Fruit fly (Drosophila melanogaster) whole organism, prepupa: Measurements from ENCODE around the gene Mic26-27.

Experiments
- Blimp-1 ChIP-seq: fragments of 200-800 bp; sonication (Bioruptor generic); optimal IDR thresholded peaks from 3 replicates; lab custom pipeline; 2017; ENCODE audit warnings: missing biosample characterization, missing genetic modification characterization, mild to moderate bottlenecking, moderate library complexity, missing genetic modification reagents
- CG10631 ChIP-seq: fragments of 200-800 bp; sonication (Bioruptor generic); optimal IDR thresholded peaks from 2 replicates; lab custom pipeline; 2016; ENCODE audit warnings: missing biosample characterization, missing genetic modification characterization
- CG10669 ChIP-seq: fragments of 200-800 bp; sonication (Bioruptor generic); optimal IDR thresholded peaks from 3 replicates; lab custom pipeline; 2018; ENCODE audit warnings: missing biosample characterization, mild to moderate bottlenecking, missing genetic modification characterization, moderate library complexity
- CG15336 ChIP-seq: fragments of 200-800 bp; sonication (Bioruptor generic); IDR thresholded peaks from 2 replicates; pipeline ENCODE4 v1.3.6; 2022; ENCODE audit warnings: missing biosample characterization, missing genetic modification characterization
- CG1621 ChIP-seq: fragments of 200-800 bp; sonication (Bioruptor generic); optimal IDR thresholded peaks from 3 replicates; lab custom pipeline; 2018; ENCODE audit warnings: missing biosample characterization, mild to moderate bottlenecking, missing genetic modification characterization
- CG3032 ChIP-seq: fragments of 200-800 bp; optimal IDR thresholded peaks from 2 replicates; lab custom pipeline; 2019; ENCODE audit warnings: missing biosample characterization, mild to moderate bottlenecking, missing genetic modification characterization, moderate library complexity
- CG31627 ChIP-seq: fragments of 200-800 bp; sonication (Bioruptor generic); optimal IDR thresholded peaks from 3 replicates; lab custom pipeline; 2016; ENCODE audit warnings: missing biosample characterization, missing genetic modification characterization
- CG32006 ChIP-seq: fragments of 200-800 bp; sonication (Bioruptor generic); optimal IDR thresholded peaks from 3 replicates; lab custom pipeline; 2017; ENCODE audit warnings: missing biosample characterization, mild to moderate bottlenecking, missing genetic modification characterization
- CG34406 ChIP-seq: fragments of 200-800 bp; sonication (Bioruptor generic); optimal IDR thresholded peaks from 3 replicates; lab custom pipeline; 2016; ENCODE audit warnings: missing biosample characterization, missing genetic modification characterization
- CG3919 ChIP-seq: fragments of 200-800 bp; sonication (Bioruptor generic); optimal IDR thresholded peaks from 3 replicates; lab custom pipeline; 2016; ENCODE audit warnings: missing biosample characterization, missing genetic modification characterization
- CG6163 ChIP-seq: fragments of 200-800 bp; sonication (Bioruptor generic); IDR thresholded peaks from 3 replicates; pipeline ENCODE4 v1.3.6; 2022; ENCODE audit warnings: missing biosample characterization, missing genetic modification characterization
- CG6276 ChIP-seq: fragments of 200-800 bp; sonication (Bioruptor generic); optimal IDR thresholded peaks from 2 replicates; lab custom pipeline; 2017; ENCODE audit warnings: missing biosample characterization, mild to moderate bottlenecking, missing genetic modification characterization
- CG6808 ChIP-seq: fragments of 200-800 bp; sonication (Bioruptor generic); optimal IDR thresholded peaks from 3 replicates; lab custom pipeline; 2017; ENCODE audit warnings: missing biosample characterization, missing genetic modification characterization, mild to moderate bottlenecking, moderate library complexity, missing genetic modification reagents
- CG6854 ChIP-seq: fragments of 200-800 bp; sonication (Bioruptor generic); optimal IDR thresholded peaks from 2 replicates; lab custom pipeline; 2017; ENCODE audit warnings: missing biosample characterization, mild to moderate bottlenecking, missing genetic modification characterization
- CG7368 ChIP-seq: fragments of 200-800 bp; sonication (Bioruptor generic); optimal IDR thresholded peaks from 3 replicates; lab custom pipeline; 2016; ENCODE audit warnings: missing biosample characterization, missing genetic modification characterization
- CG8119 ChIP-seq: fragments of 200-800 bp; sonication (Bioruptor generic); IDR thresholded peaks from 3 replicates; pipeline ENCODE4 v1.3.6; 2022; ENCODE audit warnings: missing biosample characterization, missing genetic modification characterization
- CG8319 ChIP-seq: fragments of 200-800 bp; sonication (Bioruptor generic); optimal IDR thresholded peaks from 3 replicates; lab custom pipeline; 2016; ENCODE audit warnings: missing biosample characterization, missing genetic modification characterization
- CG9139 ChIP-seq: fragments of 200-800 bp; sonication (Bioruptor generic); optimal IDR thresholded peaks from 3 replicates; lab custom pipeline; 2017; ENCODE audit warnings: missing biosample characterization, mild to moderate bottlenecking, missing genetic modification characterization
- Eip93F ChIP-seq: fragments of 200-800 bp; sonication (Bioruptor generic); optimal IDR thresholded peaks from 2 replicates; lab custom pipeline; 2016; ENCODE audit warnings: missing biosample characterization, mild to moderate bottlenecking, missing genetic modification characterization
- Ets21C ChIP-seq: fragments of 200-800 bp; sonication (Bioruptor generic); optimal IDR thresholded peaks from 3 replicates; lab custom pipeline; 2016; ENCODE audit warnings: missing biosample characterization, missing genetic modification characterization
- Ets96B ChIP-seq: fragments of 200-800 bp; optimal IDR thresholded peaks from 2 replicates; lab custom pipeline; 2019; ENCODE audit warnings: missing biosample characterization, mild to moderate bottlenecking, missing genetic modification characterization, moderate library complexity
- Hr4 ChIP-seq: fragments of 200-800 bp; sonication (Bioruptor generic); optimal IDR thresholded peaks from 3 replicates; lab custom pipeline; 2016; ENCODE audit warnings: missing biosample characterization, missing genetic modification characterization
- Met ChIP-seq: fragments of 200-800 bp; sonication (Bioruptor generic); optimal IDR thresholded peaks from 3 replicates; lab custom pipeline; 2016; ENCODE audit warnings: missing biosample characterization, missing genetic modification characterization
- Smox ChIP-seq: fragments of 200-800 bp; sonication (Bioruptor generic); optimal IDR thresholded peaks from 3 replicates; lab custom pipeline; 2016; ENCODE audit warnings: missing biosample characterization, missing genetic modification characterization
- Sox102F ChIP-seq: fragments of 200-800 bp; sonication (Bioruptor generic); optimal IDR thresholded peaks from 2 replicates; lab custom pipeline; 2016; ENCODE audit warnings: missing biosample characterization, mild to moderate bottlenecking, missing genetic modification characterization
- achi ChIP-seq: fragments of 200-800 bp; sonication (Bioruptor generic); optimal IDR thresholded peaks from 3 replicates; lab custom pipeline; 2016; ENCODE audit warnings: missing biosample characterization, missing genetic modification characterization
- acj6 ChIP-seq: fragments of 200-800 bp; sonication (Bioruptor generic); optimal IDR thresholded peaks from 3 replicates; lab custom pipeline; 2016; ENCODE audit warnings: missing biosample characterization, missing genetic modification characterization
- dac ChIP-seq: fragments of 200-800 bp; sonication (Bioruptor generic); optimal IDR thresholded peaks from 2 replicates; lab custom pipeline; 2017; ENCODE audit warnings: missing biosample characterization, mild to moderate bottlenecking, missing genetic modification characterization
- dsx ChIP-seq: fragments of 200-800 bp; optimal IDR thresholded peaks from 3 replicates; lab custom pipeline; 2019; ENCODE audit warnings: missing biosample characterization, mild to moderate bottlenecking, missing genetic modification characterization, moderate library complexity; ENCODE audit not compliant: poor library complexity, severe bottlenecking
- eg ChIP-seq: fragments of 200-800 bp; sonication (Bioruptor generic); IDR thresholded peaks from 3 replicates; pipeline ENCODE4 v1.3.6; 2022; ENCODE audit warnings: missing biosample characterization, missing genetic modification characterization
- fd59A ChIP-seq: fragments of 200-800 bp; sonication (Bioruptor generic); optimal IDR thresholded peaks from 2 replicates; lab custom pipeline; 2017; ENCODE audit warnings: missing biosample characterization, mild to moderate bottlenecking, missing genetic modification characterization, missing genetic modification reagents
- fd85E ChIP-seq: fragments of 200-800 bp; sonication (Bioruptor generic); optimal IDR thresholded peaks from 3 replicates; lab custom pipeline; 2016; ENCODE audit warnings: missing biosample characterization, missing genetic modification characterization
- fkh ChIP-seq: fragments of 200-800 bp; sonication (Bioruptor generic); optimal IDR thresholded peaks from 3 replicates; lab custom pipeline; 2017; ENCODE audit warnings: missing biosample characterization, mild to moderate bottlenecking, missing genetic modification characterization, moderate library complexity
- lz ChIP-seq: fragments of 200-800 bp; sonication (Bioruptor generic); optimal IDR thresholded peaks from 3 replicates; lab custom pipeline; 2016; ENCODE audit warnings: missing biosample characterization, missing genetic modification characterization
- pdm3 ChIP-seq: fragments of 200-800 bp; sonication (Bioruptor generic); optimal IDR thresholded peaks from 3 replicates; lab custom pipeline; 2016; ENCODE audit warnings: missing biosample characterization, missing genetic modification characterization
- ss ChIP-seq, 2 experiments: fragments of 200-800 bp; sonication (Bioruptor generic); optimal IDR thresholded peaks; 2 replicates in 1 of 2; 3 replicates in 1 of 2; lab custom pipeline; 2017 to 2018; ENCODE audit warnings: mild to moderate bottlenecking in 2 of 2, missing biosample characterization in 2 of 2, missing genetic modification characterization in 2 of 2, moderate library complexity in 1 of 2
- svp ChIP-seq: fragments of 200-800 bp; sonication (Bioruptor generic); peaks from one replicate; lab custom pipeline; 2016; ENCODE audit warnings: missing biosample characterization, missing genetic modification characterization
- topi ChIP-seq: fragments of 200-800 bp; sonication (Bioruptor generic); optimal IDR thresholded peaks from 3 replicates; lab custom pipeline; 2016; ENCODE audit warnings: missing biosample characterization, missing genetic modification characterization

Gene Mic26-27

dm6 chr3R:16117359-16117758, 29.3 kb downstream of the Mic26-27 start (continued):
- TF ChIP-seq fd59A (GFP tag; lab: Kevin White, UChicago) (no peak), ss (GFP tag; optimal IDR thresholded peaks at IDR 0.05; lab: Kevin White, UChicago) (peak in 1 of 2 experiments; percentile 18), CG34406 (GFP tag; lab: Kevin White, UChicago) (no peak), CG6163 (no peak), CG32006 (GFP tag; lab: Kevin White, UChicago) (peak; percentile 14), CG7368 (GFP tag; lab: Kevin White, UChicago) (no peak), CG9139 (GFP tag; lab: Kevin White, UChicago) (no peak), achi (GFP tag; lab: Kevin White, UChicago) (no peak), pdm3 (GFP tag; lab: Kevin White, UChicago) (peak; percentile 24), Ets96B (no peak), CG15336 (GFP tag; lab: Robert Waterston, UW) (no peak), acj6 (GFP tag; lab: Kevin White, UChicago) (peak; percentile 1)

dm6 chr3R:16115861-16116260, 30.8 kb downstream of the Mic26-27 start, which contains the start of gene Sb:
Gene Sb, plus strand, starts transcription at chr3R:16116161.
- TF ChIP-seq Ets21C (no peak), eg (GFP tag; lab: Robert Waterston, UW) (no peak), fd85E (GFP tag; lab: Kevin White, UChicago) (no peak), dac (no peak), topi (GFP tag; lab: Kevin White, UChicago) (no peak), Smox (GFP tag; lab: Kevin White, UChicago) (no peak), ss (GFP tag; optimal IDR thresholded peaks at IDR 0.05; lab: Kevin White, UChicago) (no peak), Eip93F (GFP tag; lab: Kevin White, UChicago) (no peak), CG34406 (GFP tag; lab: Kevin White, UChicago) (no peak), svp (no peak), dsx (no peak), CG8319 (GFP tag; lab: Kevin White, UChicago) (no peak), CG10631 (GFP tag; lab: Kevin White, UChicago) (no peak), Ets96B (no peak), Sox102F (no peak)

- TF ChIP-seq Met (GFP tag; lab: Kevin White, UChicago): no peak
- no peak for TF ChIP-seq dsx
- no peak for TF ChIP-seq eg (GFP tag; lab: Robert Waterston, UW)
- no peak for TF ChIP-seq CG3032 (tag; lab: Kevin White, UChicago)
- TF ChIP-seq CG6808 (GFP tag; lab: Kevin White, UChicago): no peak
- no peak for TF ChIP-seq CG6276 (GFP tag; lab: Kevin White, UChicago)
- TF ChIP-seq CG31627 (GFP tag; lab: Kevin White, UChicago): no peak
- no peak for TF ChIP-seq CG3919 (GFP tag; lab: Kevin White, UChicago)
- no peak for TF ChIP-seq dac
- TF ChIP-seq CG1621 (tag; lab: Kevin White, UChicago): no peak
- TF ChIP-seq CG10669 (GFP tag; lab: Kevin White, UChicago): no peak
- no peak for TF ChIP-seq Eip93F (GFP tag; lab: Kevin White, UChicago)
- TF ChIP-seq fkh: no peak
- peak; percentile 49 for TF ChIP-seq svp
- peak; percentile 81 for TF ChIP-seq Blimp-1 (GFP tag; lab: Kevin White, UChicago)
- TF ChIP-seq CG8119 (GFP tag; lab: Robert Waterston, UW): no peak
- TF ChIP-seq Hr4 (GFP tag; lab: Kevin White, UChicago): no peak
- TF ChIP-seq CG6854 (GFP tag; lab: Kevin White, UChicago): peak; percentile 12
- TF ChIP-seq lz (GFP tag; lab: Kevin White, UChicago): no peak
- TF ChIP-seq, all 60 proteins: peak for 3
These were observed 33.5 kb downstream of the Mic26-27 start for dm6 chr3R:16113124-16113523.
